Worm (Caenorhabditis elegans): Measurements from ENCODE around the gene cdk-11.1.

cdk-11.1 gene

ce11 chrII:7699009-7699408, at the start of gene cdk-11.1, which contains the start of gene moa-2:
Gene cdk-11.1, plus strand, starts transcription at chrII:7699235.
Gene moa-2, minus strand, starts transcription at chrII:7699033.
- TF ChIP-seq peb-1 (tag; optimal IDR thresholded peaks at IDR 0.05) (no peak), lsy-2 (tag; optimal IDR thresholded peaks at IDR 0.05) (peak; percentile 70 to 97), C34F6.9 (tag; optimal IDR thresholded peaks at IDR 0.05) (peak; percentile 43), nhr-237 (tag; optimal IDR thresholded peaks at IDR 0.05) (no peak), nhr-129 (tag; optimal IDR thresholded peaks at IDR 0.05) (peak; percentile 8)

ce11 chrII:7651171-7651570, 47.9 kb upstream of the cdk-11.1 start, which contains the start of gene pde-4:
Gene pde-4, minus strand, starts transcription at chrII:7651246.
- TF ChIP-seq peb-1 (tag; optimal IDR thresholded peaks at IDR 0.05), result no peak

ce11 chrII:7662008-7662686, 36.9 kb upstream of the cdk-11.1 start, which contains the start of gene alfa-1:
Gene alfa-1, minus strand, starts transcription at chrII:7662522.
- peak; percentile 57 for TF ChIP-seq fos-1 (tag; optimal IDR thresholded peaks at IDR 0.05)
- no peak for TF ChIP-seq sma-3 (GFP tag; optimal IDR thresholded peaks at IDR 0.05)
- peak; percentile 26 for TF ChIP-seq nhr-129 (tag; optimal IDR thresholded peaks at IDR 0.05)
- peak; percentile 10 for TF ChIP-seq sma-9 (GFP tag; optimal IDR thresholded peaks at IDR 0.05)
- TF ChIP-seq sma-9 (tag; optimal IDR thresholded peaks at IDR 0.05), result no peak
- TF ChIP-seq ama-1 (optimal IDR thresholded peaks at IDR 0.05), result no peak
- TF ChIP-seq sem-4 (tag; optimal IDR thresholded peaks at IDR 0.05), result no peak
- peak; percentile 49 for TF ChIP-seq C34F6.9 (tag; optimal IDR thresholded peaks at IDR 0.05)
- peak; percentile 32 for TF ChIP-seq F13H6.1 (tag; optimal IDR thresholded peaks at IDR 0.05)
- no peak for TF ChIP-seq aly-2 (tag; optimal IDR thresholded peaks at IDR 0.05)
- no peak for TF ChIP-seq lsy-2 (tag; optimal IDR thresholded peaks at IDR 0.05)
- no peak for TF ChIP-seq nhr-23 (tag; optimal IDR thresholded peaks at IDR 0.05)
- no peak for TF ChIP-seq gmeb-1 (tag; optimal IDR thresholded peaks at IDR 0.05)

- TF ChIP-seq ceh-82 (tag; optimal IDR thresholded peaks at IDR 0.05), result no peak
- no peak for TF ChIP-seq ztf-4 (tag; optimal IDR thresholded peaks at IDR 0.05)
- TF ChIP-seq mab-5 (tag; optimal IDR thresholded peaks at IDR 0.05), result no peak
- TF ChIP-seq sma-9 (GFP tag; optimal IDR thresholded peaks at IDR 0.05), result no peak
- TF ChIP-seq sma-9 (tag; optimal IDR thresholded peaks at IDR 0.05), result no peak
- no peak for TF ChIP-seq ceh-16 (tag; optimal IDR thresholded peaks at IDR 0.05)
- no peak for TF ChIP-seq elt-3 (tag; optimal IDR thresholded peaks at IDR 0.05)
- TF ChIP-seq sem-4 (tag; optimal IDR thresholded peaks at IDR 0.05), result no peak
- no peak for TF ChIP-seq nhr-77 (tag; optimal IDR thresholded peaks at IDR 0.05)
- no peak for TF ChIP-seq fos-1 (tag; optimal IDR thresholded peaks at IDR 0.05)
- TF ChIP-seq F13H6.1 (tag; optimal IDR thresholded peaks at IDR 0.05), result no peak
These were observed 36.0 kb upstream of the cdk-11.1 start for ce11 chrII:7663028-7663427.

- TF ChIP-seq ZK546.5 (tag; optimal IDR thresholded peaks at IDR 0.05) (no peak), nhr-129 (tag; optimal IDR thresholded peaks at IDR 0.05) (peak; percentile 36), lsy-2 (tag; optimal IDR thresholded peaks at IDR 0.05) (peak in 1 of 2 experiments; percentile 37), nhr-23 (tag; optimal IDR thresholded peaks at IDR 0.05) (no peak), crh-2 (tag; optimal IDR thresholded peaks at IDR 0.05) (no peak), nhr-6 (tag; optimal IDR thresholded peaks at IDR 0.05) (no peak), nhr-12 (tag; optimal IDR thresholded peaks at IDR 0.05) (no peak), mbf-1 (tag; optimal IDR thresholded peaks at IDR 0.05) (no peak), C34F6.9 (tag; optimal IDR thresholded peaks at IDR 0.05) (peak; percentile 55), fos-1 (tag; optimal IDR thresholded peaks at IDR 0.05) (peak; percentile 9), R02D3.7 (tag; optimal IDR thresholded peaks at IDR 0.05) (no peak), unc-55 (GFP tag; optimal IDR thresholded peaks at IDR 0.05) (peak; percentile 24), nhr-77 (tag; optimal IDR thresholded peaks at IDR 0.05) (no peak), nhr-21 (tag; optimal IDR thresholded peaks at IDR 0.05) (no peak), gmeb-1 (tag; optimal IDR thresholded peaks at IDR 0.05) (no peak), unc-62 (GFP tag; optimal IDR thresholded peaks at IDR 0.05) (no peak), nhr-237 (tag; optimal IDR thresholded peaks at IDR 0.05) (no peak), lin-13 (GFP tag; optimal IDR thresholded peaks at IDR 0.05) (no peak), nhr-25 (tag; optimal IDR thresholded peaks at IDR 0.05) (no peak), alr-1 (tag; optimal IDR thresholded peaks at IDR 0.05) (no peak), blmp-1 (tag; optimal IDR thresholded peaks at IDR 0.05; ENCODE audit: insufficient read depth) (no peak)
These were observed 35.1 kb upstream of the cdk-11.1 start, which contains the start of the genes F18A1.7 and rpa-1 for ce11 chrII:7663704-7664660. Gene F18A1.7, minus strand, starts transcription at chrII:7663754. Gene rpa-1, plus strand, starts transcription at chrII:7664582.

Measured in whole organism, L2 larva.